Worm (Caenorhabditis elegans) whole organism, L1 larva: Measurements from ENCODE around the gene C15C8.5.

ENCODE experiments used
- aha-1 ChIP-seq: fragments of 150-350 bp; optimal IDR thresholded peaks from 2 replicates; lab custom pipeline; 2014; ENCODE audit warnings: missing biosample characterization, missing genetic modification characterization
- aly-2 ChIP-seq: fragments of 150-350 bp; optimal IDR thresholded peaks from 2 replicates; lab custom pipeline; 2014; ENCODE audit warnings: missing biosample characterization, missing genetic modification characterization
- hpl-2 ChIP-seq: fragments of 150-350 bp; optimal IDR thresholded peaks from 2 replicates; lab custom pipeline; 2014; ENCODE audit warnings: missing biosample characterization, missing genetic modification reagents, missing genetic modification characterization
- lin-15B ChIP-seq: fragments of 150-350 bp; sonication (generic microtip); optimal IDR thresholded peaks from 3 replicates; lab custom pipeline; 2014; ENCODE audit warnings: missing biosample characterization, missing genetic modification characterization
- mab-9 ChIP-seq: fragments of 200-800 bp; sonication (Bioruptor generic); IDR thresholded peaks from 2 replicates; pipeline ENCODE4 v1.3.6; 2022; ENCODE audit warnings: missing genetic modification reagents, missing genetic modification characterization, missing compliant biosample characterization
- mep-1 ChIP-seq: fragments of 150-350 bp; optimal IDR thresholded peaks from 2 replicates; lab custom pipeline; 2014; ENCODE audit warnings: missing biosample characterization, missing genetic modification characterization
- nhr-11 ChIP-seq: fragments of 150-350 bp; optimal IDR thresholded peaks from 2 replicates; lab custom pipeline; 2014; ENCODE audit warnings: missing biosample characterization, missing genetic modification characterization
- pag-3 ChIP-seq: sonication (generic microtip); optimal IDR thresholded peaks from 2 replicates; lab custom pipeline; 2017; ENCODE audit warnings: missing genetic modification characterization, mild to moderate bottlenecking, missing compliant biosample characterization, antibody characterized with exemption, borderline replicate concordance; ENCODE audit not compliant: insufficient read depth
- snpc-4 ChIP-seq: fragments of 150-350 bp; optimal IDR thresholded peaks from 2 replicates; lab custom pipeline; 2014; ENCODE audit warnings: missing biosample characterization, missing genetic modification characterization
- sup-37 ChIP-seq: fragments of 200-800 bp; sonication (Bioruptor generic); optimal IDR thresholded peaks from 2 replicates; lab custom pipeline; 2018; ENCODE audit warnings: mild to moderate bottlenecking, missing genetic modification characterization, missing compliant biosample characterization
- zag-1 ChIP-seq: fragments of 150-350 bp; optimal IDR thresholded peaks from 2 replicates; lab custom pipeline; 2014; ENCODE audit warnings: missing biosample characterization, missing genetic modification characterization

- TF ChIP-seq aha-1 (no peak), mab-9 (GFP tag; lab: Robert Waterston, UW) (no peak), lin-15B (tag; lab: Kevin White, UChicago) (no peak), pag-3 (tag; lab: Kevin White, UChicago) (no peak), snpc-4 (tag; lab: Kevin White, UChicago) (no peak), nhr-11 (no peak), aly-2 (tag; lab: Kevin White, UChicago) (no peak), mep-1 (tag; lab: Kevin White, UChicago) (no peak), sup-37 (GFP tag; lab: Kevin White, UChicago) (no peak), hpl-2 (GFP tag; lab: Kevin White, UChicago) (no peak), zag-1 (no peak)
These were observed 37.1 kb downstream of the C15C8.5 start, which contains the start of gene sre-20 for ce11 chrV:12784861-12785260.
